Worm (Caenorhabditis elegans) whole organism, L2 larva: ENCODE results near the gene ZK822.9.

Experiments used
- egl-27 ChIP-seq: sonication (generic microtip); optimal IDR thresholded peaks from 3 replicates; lab custom pipeline; 2017; ENCODE audit warnings: missing biosample characterization, missing genetic modification reagents, missing genetic modification characterization
- lin-13 ChIP-seq: fragments of 150-350 bp; optimal IDR thresholded peaks from 2 replicates; lab custom pipeline; 2014; ENCODE audit warnings: missing biosample characterization, missing genetic modification reagents, missing genetic modification characterization
- nhr-129 ChIP-seq: fragments of 150-350 bp; optimal IDR thresholded peaks from 2 replicates; lab custom pipeline; 2014; ENCODE audit warnings: missing biosample characterization, missing genetic modification characterization
- skn-1 ChIP-seq: sonication (generic microtip); optimal IDR thresholded peaks from 2 replicates; lab custom pipeline; 2017; ENCODE audit warnings: missing biosample characterization, missing genetic modification characterization

- no peak for TF ChIP-seq egl-27 (tag; lab: Kevin White, UChicago)
- no peak for TF ChIP-seq skn-1 (tag; lab: Kevin White, UChicago)
- no peak for TF ChIP-seq lin-13 (GFP tag; lab: Kevin White, UChicago)
- TF ChIP-seq nhr-129 (tag; lab: Kevin White, UChicago), result no peak
Measured at ce11 chrIV:11915768-11916453, at the start of gene ZK822.9.
